Fruit fly (Drosophila melanogaster) whole organism, embryonic: Measurements from ENCODE around the gene Cyp4d14.

Experiments
- Awh ChIP-seq: fragments of 200-800 bp; sonication (Bioruptor generic); IDR thresholded peaks from 2 replicates; pipeline ENCODE4, ENCODE4 v1.3.6; 2022; ENCODE audit warnings: missing biosample characterization, missing genetic modification characterization
- CG10462 ChIP-seq: fragments of 200-800 bp; sonication (Bioruptor generic); optimal IDR thresholded peaks from 2 replicates; lab custom pipeline; 2016; ENCODE audit warnings: missing biosample characterization, missing genetic modification characterization
- CG10543 ChIP-seq: fragments of 200-800 bp; sonication (Bioruptor generic); optimal IDR thresholded peaks from 3 replicates; lab custom pipeline; 2017; ENCODE audit warnings: missing biosample characterization, mild to moderate bottlenecking, missing genetic modification characterization, moderate library complexity
- CG11504 ChIP-seq: fragments of 200-800 bp; sonication (Bioruptor generic); optimal IDR thresholded peaks from 3 replicates; lab custom pipeline; 2019; ENCODE audit warnings: missing biosample characterization, mild to moderate bottlenecking, missing genetic modification characterization, moderate library complexity
- CG13123 ChIP-seq: fragments of 200-800 bp; sonication (Bioruptor generic); optimal IDR thresholded peaks from 2 replicates; lab custom pipeline; 2016; ENCODE audit warnings: missing biosample characterization, missing genetic modification characterization
- CG17802 ChIP-seq: fragments of 200-800 bp; sonication (Bioruptor generic); optimal IDR thresholded peaks from 2 replicates; lab custom pipeline; 2018; ENCODE audit warnings: missing biosample characterization, mild to moderate bottlenecking, missing genetic modification characterization, moderate library complexity
- CG1792 ChIP-seq: fragments of 200-800 bp; sonication (Bioruptor generic); optimal IDR thresholded peaks from 2 replicates; lab custom pipeline; 2016; ENCODE audit warnings: missing biosample characterization, missing genetic modification characterization
- CG30403 ChIP-seq: fragments of 200-800 bp; sonication (Bioruptor generic); optimal IDR thresholded peaks from 3 replicates; lab custom pipeline; 2016; ENCODE audit warnings: missing biosample characterization, missing genetic modification characterization
- CG30431 ChIP-seq: fragments of 200-800 bp; sonication (Bioruptor generic); optimal IDR thresholded peaks from 2 replicates; lab custom pipeline; 2017; ENCODE audit warnings: missing biosample characterization, missing genetic modification characterization
- CG31224 ChIP-seq: fragments of 200-800 bp; sonication (Bioruptor generic); IDR thresholded peaks from 2 replicates; pipeline ENCODE4 v1.3.6; 2022; ENCODE audit warnings: missing biosample characterization, missing genetic modification characterization
- CG34422 ChIP-seq: fragments of 200-800 bp; sonication (Bioruptor generic); IDR thresholded peaks from 3 replicates; pipeline ENCODE4 v1.3.6; 2022; ENCODE audit warnings: missing biosample characterization, missing genetic modification characterization
- CG4617 ChIP-seq: fragments of 200-800 bp; sonication (Bioruptor generic); optimal IDR thresholded peaks from 3 replicates; lab custom pipeline; 2016; ENCODE audit warnings: missing biosample characterization, missing genetic modification characterization, borderline replicate concordance
- CG5245 ChIP-seq: fragments of 200-800 bp; sonication (Bioruptor generic); optimal IDR thresholded peaks from 3 replicates; lab custom pipeline; 2016; ENCODE audit warnings: missing biosample characterization, missing genetic modification characterization
- CG7963 ChIP-seq: fragments of 200-800 bp; sonication (Bioruptor generic); IDR thresholded peaks from 3 replicates; pipeline ENCODE4 v1.3.6; 2022; ENCODE audit warnings: missing biosample characterization, missing genetic modification characterization; ENCODE audit not compliant: partially characterized antibody
- CG8290 ChIP-seq, 3 experiments: fragments of 200-800 bp; sonication (Bioruptor generic); optimal IDR thresholded peaks; 2 replicates each; lab custom pipeline; 2016 to 2019; ENCODE audit warnings: missing biosample characterization in 3 of 3, missing genetic modification characterization in 3 of 3, mild to moderate bottlenecking in 2 of 3, moderate library complexity in 1 of 3
- CG9215 ChIP-seq: fragments of 200-800 bp; sonication (Bioruptor generic); IDR thresholded peaks from 2 replicates; pipeline ENCODE4 v1.3.6; 2022; ENCODE audit warnings: missing biosample characterization, missing genetic modification characterization
- Ets65A ChIP-seq: fragments of 200-800 bp; sonication (Bioruptor generic); peaks from one replicate; lab custom pipeline; 2016; ENCODE audit warnings: missing biosample characterization, missing genetic modification characterization
- HLH54F ChIP-seq: fragments of 200-800 bp; sonication (Bioruptor generic); optimal IDR thresholded peaks from 3 replicates; lab custom pipeline; 2016; ENCODE audit warnings: missing biosample characterization, missing genetic modification characterization
- Hmr ChIP-seq: fragments of 200-800 bp; sonication (Bioruptor generic); optimal IDR thresholded peaks from 3 replicates; lab custom pipeline; 2017; ENCODE audit warnings: mild to moderate bottlenecking, missing biosample characterization, missing genetic modification reagents, missing genetic modification characterization
- Med ChIP-seq: fragments of 200-800 bp; sonication (Bioruptor generic); peaks from one replicate; lab custom pipeline; 2016; ENCODE audit warnings: missing biosample characterization, missing genetic modification characterization, mild to moderate bottlenecking, inconsistent platforms, moderate library complexity
- NfI ChIP-seq: fragments of 200-800 bp; sonication (Bioruptor generic); optimal IDR thresholded peaks from 3 replicates; lab custom pipeline; 2018; ENCODE audit warnings: missing biosample characterization, mild to moderate bottlenecking, missing genetic modification characterization, moderate library complexity
- Oaz ChIP-seq: fragments of 200-800 bp; sonication (Bioruptor generic); IDR thresholded peaks from 2 replicates; pipeline ENCODE4 v1.3.6; 2022; ENCODE audit warnings: missing biosample characterization, missing genetic modification characterization
- PHDP ChIP-seq: fragments of 200-800 bp; sonication (Bioruptor generic); optimal IDR thresholded peaks from 3 replicates; lab custom pipeline; 2018; ENCODE audit warnings: missing biosample characterization, mild to moderate bottlenecking, missing genetic modification characterization, moderate library complexity
- Poxn ChIP-seq: fragments of 200-800 bp; sonication (Bioruptor generic); IDR thresholded peaks from 2 replicates; pipeline ENCODE4 v1.3.6; 2022; ENCODE audit warnings: missing biosample characterization, missing genetic modification characterization
- Sox102F ChIP-seq: fragments of 200-800 bp; sonication (Bioruptor generic); optimal IDR thresholded peaks from 2 replicates; lab custom pipeline; 2018; ENCODE audit warnings: missing biosample characterization, mild to moderate bottlenecking, missing genetic modification characterization, moderate library complexity
- Xbp1 ChIP-seq: fragments of 200-800 bp; sonication (Bioruptor generic); optimal IDR thresholded peaks from 3 replicates; lab custom pipeline; 2016; ENCODE audit warnings: missing biosample characterization, mild to moderate bottlenecking, missing genetic modification characterization
- ara ChIP-seq: fragments of 200-800 bp; sonication (Bioruptor generic); IDR thresholded peaks from 2 replicates; pipeline ENCODE4 v1.3.6; 2022; ENCODE audit warnings: missing biosample characterization, missing genetic modification characterization
- ato ChIP-seq: fragments of 200-800 bp; sonication (Bioruptor generic); IDR thresholded peaks from 2 replicates; pipeline ENCODE4 v1.3.6; 2022; ENCODE audit warnings: missing biosample characterization, missing genetic modification characterization; ENCODE audit not compliant: partially characterized antibody
- az2 ChIP-seq: fragments of 200-800 bp; sonication (Bioruptor generic); optimal IDR thresholded peaks from 3 replicates; lab custom pipeline; 2016; ENCODE audit warnings: missing biosample characterization, missing genetic modification characterization
- cad ChIP-seq: fragments of >200 bp; optimal IDR thresholded peaks from 2 replicates; lab custom pipeline; 2017; ENCODE audit warnings: missing biosample characterization, missing genetic modification characterization
- cas ChIP-seq: fragments of 200-800 bp; sonication (Bioruptor generic); IDR thresholded peaks from 2 replicates; pipeline ENCODE4 v1.3.6; 2022; ENCODE audit warnings: missing biosample characterization, missing genetic modification characterization
- chn ChIP-seq: fragments of 200-800 bp; sonication (Bioruptor generic); optimal IDR thresholded peaks from 2 replicates; lab custom pipeline; 2016; ENCODE audit warnings: missing biosample characterization, missing genetic modification characterization
- crp ChIP-seq, 2 experiments: fragments of 200-800 bp; sonication (Bioruptor generic); optimal IDR thresholded peaks; 2 replicates in 1 of 2; 3 replicates in 1 of 2; lab custom pipeline; 2017; ENCODE audit warnings: missing biosample characterization in 2 of 2, missing genetic modification characterization in 2 of 2, mild to moderate bottlenecking in 1 of 2, moderate library complexity in 1 of 2
- gro ChIP-seq: fragments of 200-800 bp; sonication (Bioruptor generic); optimal IDR thresholded peaks from 2 replicates; lab custom pipeline; 2016; ENCODE audit warnings: missing biosample characterization, missing genetic modification characterization
- hkb ChIP-seq, 2 experiments: fragments of 200-800 bp in 1 of 2; fragments of >200 bp in 1 of 2; sonication (Bioruptor generic) in 1 of 2; IDR thresholded peaks in 1 of 2; optimal IDR thresholded peaks in 1 of 2; 2 replicates each; pipeline versions ENCODE4 v1.3.6 to Lab custom; 2017 to 2022; ENCODE audit warnings: missing biosample characterization in 1 of 2, missing genetic modification characterization in 1 of 2
- kah ChIP-seq: fragments of 200-800 bp; sonication (Bioruptor generic); optimal IDR thresholded peaks from 2 replicates; lab custom pipeline; 2018; ENCODE audit warnings: missing biosample characterization, mild to moderate bottlenecking, missing genetic modification characterization
- mirr ChIP-seq: fragments of 200-800 bp; sonication (Bioruptor generic); optimal IDR thresholded peaks from 3 replicates; lab custom pipeline; 2018; ENCODE audit warnings: missing biosample characterization, mild to moderate bottlenecking, missing genetic modification characterization
- mld ChIP-seq: fragments of 200-800 bp; sonication (Bioruptor generic); IDR thresholded peaks from 3 replicates; pipeline ENCODE4 v1.3.6; 2022; ENCODE audit warnings: missing biosample characterization, missing genetic modification characterization; ENCODE audit not compliant: partially characterized antibody
- nau ChIP-seq: fragments of 200-800 bp; sonication (Bioruptor generic); optimal IDR thresholded peaks from 3 replicates; lab custom pipeline; 2017; ENCODE audit warnings: missing biosample characterization, mild to moderate bottlenecking, missing genetic modification characterization, missing genetic modification reagents
- nom ChIP-seq: fragments of 200-800 bp; sonication (Bioruptor generic); optimal IDR thresholded peaks from 2 replicates; lab custom pipeline; 2017; ENCODE audit warnings: missing biosample characterization, missing genetic modification characterization, mild to moderate bottlenecking, moderate library complexity, missing genetic modification reagents
- org-1 ChIP-seq: fragments of 200-800 bp; sonication (Bioruptor generic); optimal IDR thresholded peaks from 2 replicates; lab custom pipeline; 2017; ENCODE audit warnings: missing biosample characterization, missing genetic modification characterization
- p53 ChIP-seq: fragments of 200-800 bp; sonication (Bioruptor generic); optimal IDR thresholded peaks from 2 replicates; lab custom pipeline; 2016; ENCODE audit warnings: missing biosample characterization, missing genetic modification characterization
- pfk ChIP-seq: fragments of 200-800 bp; sonication (Bioruptor generic); optimal IDR thresholded peaks from 2 replicates; lab custom pipeline; 2018; ENCODE audit warnings: missing biosample characterization, mild to moderate bottlenecking, missing genetic modification characterization, moderate library complexity
- pita ChIP-seq: fragments of 200-800 bp; sonication (Bioruptor generic); optimal IDR thresholded peaks from 2 replicates; lab custom pipeline; 2017; ENCODE audit warnings: missing biosample characterization, mild to moderate bottlenecking, missing genetic modification characterization
- prd ChIP-seq, 3 experiments: fragments of >200 bp in 2 of 3; fragments of 200-800 bp in 1 of 3; sonication (Bioruptor generic) in 1 of 3; optimal IDR thresholded peaks in 2 of 3; IDR thresholded peaks in 1 of 3; 2 replicates in 2 of 3; 3 replicates in 1 of 3; pipeline versions ENCODE4 v1.3.6 to Lab custom; 2017 to 2022; ENCODE audit warnings: missing biosample characterization in 1 of 3, missing genetic modification characterization in 1 of 3
- ranshi ChIP-seq: fragments of 200-800 bp; sonication (Bioruptor generic); IDR thresholded peaks from 2 replicates; pipeline ENCODE4 v1.3.6; 2022; ENCODE audit warnings: missing biosample characterization, missing genetic modification characterization
- row ChIP-seq: fragments of 200-800 bp; sonication (Bioruptor generic); IDR thresholded peaks from 3 replicates; pipeline ENCODE4 v1.3.6; 2022; ENCODE audit warnings: missing biosample characterization, missing genetic modification characterization
- slou ChIP-seq: fragments of 200-800 bp; sonication (Bioruptor generic); optimal IDR thresholded peaks from 3 replicates; lab custom pipeline; 2016; ENCODE audit warnings: missing biosample characterization, missing genetic modification characterization
- ttk ChIP-seq: fragments of 200-800 bp; sonication (Bioruptor generic); IDR thresholded peaks from 2 replicates; pipeline ENCODE4 v2.1.2; 2022; ENCODE audit warnings: missing biosample characterization, missing genetic modification characterization
- vfl ChIP-seq: fragments of 200-800 bp; sonication (Bioruptor generic); optimal IDR thresholded peaks from 2 replicates; lab custom pipeline; 2016; ENCODE audit warnings: missing biosample characterization, missing genetic modification characterization

Gene Cyp4d14

DNA sequence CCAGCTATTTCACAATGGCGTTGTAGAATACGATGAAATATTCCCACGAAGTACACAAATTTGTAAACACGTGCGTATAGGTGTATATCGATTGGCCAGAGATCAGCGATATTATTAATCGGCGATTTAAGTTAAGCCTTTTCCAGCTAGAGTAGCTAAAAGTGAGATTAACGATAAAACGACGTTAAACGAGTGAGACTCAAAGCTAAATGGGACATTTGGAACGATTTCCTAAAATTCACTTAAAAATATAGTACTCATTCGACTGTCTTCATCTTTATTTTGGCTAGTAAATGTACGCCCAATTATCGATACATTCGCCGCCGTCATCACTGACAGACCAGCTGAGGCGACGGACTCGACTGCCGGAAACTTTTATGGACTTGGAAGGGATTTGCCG lies 9.4 kb upstream of the Cyp4d14 start, which contains the start of the genes Nmd3 and CG17776 (continued):
- peak; percentile 71 for TF ChIP-seq Med (GFP tag; lab: Kevin White, UChicago)
- no peak for TF ChIP-seq Awh (GFP tag; lab: Robert Waterston, UW)
- no peak for TF ChIP-seq kah
- no peak for TF ChIP-seq Xbp1 (GFP tag; lab: Kevin White, UChicago)
- no peak for TF ChIP-seq nau (GFP tag; lab: Kevin White, UChicago)
- no peak for TF ChIP-seq cas
- TF ChIP-seq Hmr (GFP tag; lab: Kevin White, UChicago): no peak
- no peak for TF ChIP-seq PHDP (tag; lab: Kevin White, UChicago)
- peak; percentile 44; the same call in 1 of the 2 replicates for TF ChIP-seq ato
- TF ChIP-seq CG30431 (GFP tag; lab: Kevin White, UChicago): no peak
- TF ChIP-seq nom (GFP tag; lab: Kevin White, UChicago): no peak
- no peak for TF ChIP-seq cad (GFP tag; lab: Kevin White, UChicago)
- no peak for TF ChIP-seq CG17802 (tag; lab: Kevin White, UChicago)
- TF ChIP-seq ara (GFP tag; lab: Robert Waterston, UW): no peak
- TF ChIP-seq pfk (GFP tag; lab: Kevin White, UChicago): no peak
- no peak for TF ChIP-seq Sox102F (GFP tag; lab: Kevin White, UChicago)
- TF ChIP-seq mirr (GFP tag; lab: Kevin White, UChicago): no peak
- no peak for TF ChIP-seq az2 (GFP tag; lab: Kevin White, UChicago)
- no peak for TF ChIP-seq NfI (GFP tag; lab: Kevin White, UChicago)
- TF ChIP-seq CG5245 (GFP tag; lab: Kevin White, UChicago): no peak
- no peak for TF ChIP-seq HLH54F (GFP tag; lab: Kevin White, UChicago)
- TF ChIP-seq CG30403 (GFP tag; lab: Kevin White, UChicago): peak; percentile 10
- peak; percentile 58; the same call in 1 of the 3 replicates for TF ChIP-seq mld
- TF ChIP-seq CG8290 (GFP tag; optimal IDR thresholded peaks at IDR 0.05; lab: Kevin White, UChicago): no peak
- TF ChIP-seq CG8290 (tag; optimal IDR thresholded peaks at IDR 0.05; lab: Kevin White, UChicago): no peak
- no peak for TF ChIP-seq Poxn (GFP tag; lab: Robert Waterston, UW)
- TF ChIP-seq slou (GFP tag; lab: Kevin White, UChicago): no peak
- no peak for TF ChIP-seq vfl (GFP tag; lab: Kevin White, UChicago)
- TF ChIP-seq org-1 (GFP tag; lab: Kevin White, UChicago): no peak
- TF ChIP-seq CG34422 (GFP tag; lab: Robert Waterston, UW): no peak
- TF ChIP-seq CG10462 (GFP tag; lab: Kevin White, UChicago): no peak
- TF ChIP-seq CG1792 (GFP tag; lab: Kevin White, UChicago): no peak
- no peak for TF ChIP-seq ranshi (GFP tag; lab: Robert Waterston, UW)
- no peak for TF ChIP-seq CG31224 (GFP tag; lab: Robert Waterston, UW)
- TF ChIP-seq ttk: no peak
- TF ChIP-seq gro (GFP tag; lab: Kevin White, UChicago): no peak
- TF ChIP-seq chn (GFP tag; lab: Kevin White, UChicago): no peak
- TF ChIP-seq CG11504 (tag; lab: Kevin White, UChicago): no peak
- no peak for TF ChIP-seq Oaz
- TF ChIP-seq Ets65A: no peak
- peak; percentile 26 for TF ChIP-seq CG4617 (GFP tag; lab: Kevin White, UChicago)
- TF ChIP-seq CG7963 (GFP tag; lab: Robert Waterston, UW): 0 out of 3 replicates have a peak, but pooled peaks have one; percentile 12
- no peak for TF ChIP-seq p53 (GFP tag; lab: Kevin White, UChicago)
- TF ChIP-seq crp (GFP tag; optimal IDR thresholded peaks at IDR 0.05; lab: Kevin White, UChicago): peak; percentile 20 to 85
- TF ChIP-seq hkb (optimal IDR thresholded peaks at IDR 0.05; lab: Kevin White, UChicago): no peak
- TF ChIP-seq hkb (GFP tag; IDR thresholded peaks at IDR 0.05; lab: Robert Waterston, UW): no peak
- TF ChIP-seq pita: no peak
- TF ChIP-seq row (GFP tag; lab: Robert Waterston, UW): peak; percentile 66
- no peak for TF ChIP-seq CG9215 (GFP tag; lab: Robert Waterston, UW)
- TF ChIP-seq CG13123 (GFP tag; lab: Kevin White, UChicago): no peak
- no peak for TF ChIP-seq prd (optimal IDR thresholded peaks at IDR 0.05; lab: Kevin White, UChicago)
- TF ChIP-seq prd (GFP tag; IDR thresholded peaks at IDR 0.05; lab: Robert Waterston, UW): no peak
- no peak for TF ChIP-seq CG10543 (GFP tag; lab: Kevin White, UChicago)
